Fruit fly (Drosophila melanogaster): ENCODE data around the gene fit.

- TF ChIP-seq psq (optimal IDR thresholded peaks at IDR 0.05), result no peak
- no peak for TF ChIP-seq ttk (optimal IDR thresholded peaks at IDR 0.05)
- no peak for TF ChIP-seq Sin3A (optimal IDR thresholded peaks at IDR 0.05)
- TF ChIP-seq insv (optimal IDR thresholded peaks at IDR 0.05), result no peak
- no peak for TF ChIP-seq h (optimal IDR thresholded peaks at IDR 0.05)
These were observed 19.8 kb downstream of the fit start for dm6 chr3R:21864484-21864883.

Measured in Kc167 (cell line).